Worm (Caenorhabditis elegans): Measurements from ENCODE around the gene nlp-79.

ce11 chrIV:13112982-13113381 lies 36.4 kb upstream of the nlp-79 start, which contains the start of gene best-2:
- TF ChIP-seq nhr-179 (tag; optimal IDR thresholded peaks at IDR 0.05), result no peak
- no peak for TF ChIP-seq die-1 (tag; optimal IDR thresholded peaks at IDR 0.05)
- no peak for TF ChIP-seq lag-1 (GFP tag; IDR thresholded peaks at IDR 0.05)
- no peak for TF ChIP-seq fkh-3 (tag; optimal IDR thresholded peaks at IDR 0.05)
- TF ChIP-seq Y67H2A.10 (GFP tag; conservative IDR thresholded peaks at IDR 0.05), result no peak
- TF ChIP-seq nfya-1 (tag; optimal IDR thresholded peaks at IDR 0.05; ENCODE audit: borderline replicate concordance, insufficient read depth), result no peak
